Fruit fly (Drosophila melanogaster): ENCODE data around the gene Cyp313a4.

dm6 chr3R:12654253-12654623, 26.9 kb downstream of the Cyp313a4 start, which contains the start of gene CG6225:
- TF ChIP-seq CG8301 (tag; optimal IDR thresholded peaks at IDR 0.05) (no peak), Pif1B (GFP tag; optimal IDR thresholded peaks at IDR 0.05) (no peak), CG8159 (tag; optimal IDR thresholded peaks at IDR 0.05) (no peak)
